Worm (Caenorhabditis elegans): ENCODE measurements around the gene cutl-17.

DNA sequence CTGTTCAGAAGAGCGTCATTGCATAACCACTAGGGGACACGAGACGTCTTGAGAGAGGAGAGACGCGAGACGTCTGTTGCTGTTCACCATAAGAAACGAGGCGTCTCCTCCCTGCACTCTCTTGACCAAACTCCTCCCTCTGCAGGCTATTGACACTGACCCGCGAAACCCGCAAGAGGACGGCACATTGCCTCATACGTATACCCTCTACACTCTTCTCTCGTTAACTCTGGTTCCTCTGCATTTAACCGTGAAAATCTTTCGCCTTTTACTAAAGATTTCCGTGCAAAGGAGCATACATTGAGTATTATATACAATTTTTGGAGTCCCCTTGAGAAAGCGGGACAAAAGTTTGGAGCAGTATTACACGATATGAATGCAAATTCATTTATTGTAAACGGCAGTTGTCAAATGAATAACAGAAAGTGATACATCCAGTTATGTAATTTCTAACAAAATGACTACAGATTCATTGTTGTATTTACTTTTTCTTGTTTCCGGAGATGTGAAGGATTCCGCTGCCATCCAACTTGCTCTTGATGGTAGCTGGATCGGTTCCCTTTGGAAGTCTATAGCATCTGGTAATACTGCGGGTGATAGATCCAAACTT, 12.8 kb downstream of the cutl-17 start:
- peak; percentile 43 for TF ChIP-seq sem-2 (GFP tag; optimal IDR thresholded peaks at IDR 0.05)
- peak; percentile 38 for TF ChIP-seq unc-62 (GFP tag; optimal IDR thresholded peaks at IDR 0.05)
- TF ChIP-seq nhr-76 (tag; optimal IDR thresholded peaks at IDR 0.05) = no peak
- no peak for TF ChIP-seq snpc-4 (tag; optimal IDR thresholded peaks at IDR 0.05)
- peak; percentile 94 for TF ChIP-seq lin-13 (tag; optimal IDR thresholded peaks at IDR 0.05)
- TF ChIP-seq unc-39 (tag; optimal IDR thresholded peaks at IDR 0.05) = no peak
- peak; percentile 48 for TF ChIP-seq nhr-237 (tag; optimal IDR thresholded peaks at IDR 0.05)
- peak; percentile 29 for TF ChIP-seq nhr-12 (tag; optimal IDR thresholded peaks at IDR 0.05)
- TF ChIP-seq elt-1 (tag; optimal IDR thresholded peaks at IDR 0.05; ENCODE audit: borderline replicate concordance, insufficient read depth) = no peak
- no peak for TF ChIP-seq lin-32 (GFP tag; optimal IDR thresholded peaks at IDR 0.05)
- peak; percentile 63 for TF ChIP-seq hlh-1 (tag; optimal IDR thresholded peaks at IDR 0.05)
- TF ChIP-seq zip-8 (tag; optimal IDR thresholded peaks at IDR 0.05) = no peak
- no peak for TF ChIP-seq nhr-28 (tag; optimal IDR thresholded peaks at IDR 0.05)
